Worm (Caenorhabditis elegans) whole organism, L1 larva: ENCODE data around the gene srg-54.

ENCODE experiments used
- C34B4.2 ChIP-seq: sonication (generic microtip); optimal IDR thresholded peaks from 2 replicates; lab custom pipeline; 2017; ENCODE audit warnings: mild to moderate bottlenecking, missing genetic modification characterization, missing compliant biosample characterization
- Y116A8C.19 ChIP-seq: sonication (generic microtip); optimal IDR thresholded peaks from 2 replicates; lab custom pipeline; 2016; ENCODE audit warnings: missing compliant biosample characterization, missing genetic modification characterization, borderline replicate concordance
- aha-1 ChIP-seq: fragments of 150-350 bp; optimal IDR thresholded peaks from 2 replicates; lab custom pipeline; 2014; ENCODE audit warnings: missing biosample characterization, missing genetic modification characterization
- alr-1 ChIP-seq: fragments of 200-800 bp; sonication (Bioruptor generic); optimal IDR thresholded peaks from 2 replicates; lab custom pipeline; 2018; ENCODE audit warnings: borderline replicate concordance, mild to moderate bottlenecking, missing genetic modification characterization, missing compliant biosample characterization
- blmp-1 ChIP-seq: fragments of 150-350 bp; optimal IDR thresholded peaks from 2 replicates; lab custom pipeline; 2014; ENCODE audit warnings: missing biosample characterization, missing genetic modification characterization
- ceh-63 ChIP-seq: fragments of 200-800 bp; sonication (Bioruptor generic); optimal IDR thresholded peaks from 2 replicates; lab custom pipeline; 2018; ENCODE audit warnings: mild to moderate bottlenecking, missing genetic modification characterization, missing compliant biosample characterization
- ceh-90 ChIP-seq: sonication (generic microtip); optimal IDR thresholded peaks from 2 replicates; lab custom pipeline; 2016; ENCODE audit warnings: missing genetic modification characterization, missing compliant biosample characterization
- ces-1 ChIP-seq: fragments of 150-350 bp; optimal IDR thresholded peaks from 2 replicates; lab custom pipeline; 2014; ENCODE audit warnings: missing biosample characterization, missing genetic modification reagents, missing genetic modification characterization
- efl-3 ChIP-seq: fragments of 200-800 bp; sonication (Bioruptor generic); optimal IDR thresholded peaks from 2 replicates; lab custom pipeline; 2018; ENCODE audit warnings: mild to moderate bottlenecking, missing genetic modification characterization, missing compliant biosample characterization
- fkh-10 ChIP-seq: sonication (generic microtip); optimal IDR thresholded peaks from 2 replicates; lab custom pipeline; 2017; ENCODE audit warnings: missing biosample characterization, missing genetic modification reagents, missing genetic modification characterization
- fkh-4 ChIP-seq: sonication (generic microtip); optimal IDR thresholded peaks from 2 replicates; lab custom pipeline; 2016; ENCODE audit warnings: missing compliant biosample characterization, missing genetic modification characterization, borderline replicate concordance
- fkh-8 ChIP-seq: sonication (generic microtip); optimal IDR thresholded peaks from 2 replicates; lab custom pipeline; 2016; ENCODE audit warnings: mild to moderate bottlenecking, missing genetic modification characterization, missing compliant biosample characterization
- fos-1 ChIP-seq: fragments of 150-350 bp; optimal IDR thresholded peaks from 2 replicates; lab custom pipeline; 2014; ENCODE audit warnings: missing biosample characterization, missing genetic modification characterization
- grh-1 ChIP-seq: fragments of 200-800 bp; sonication (Bioruptor generic); IDR thresholded peaks from 2 replicates; pipeline ENCODE4 v1.3.6; 2022; ENCODE audit warnings: missing genetic modification reagents, missing genetic modification characterization, missing compliant biosample characterization
- hpl-2 ChIP-seq: fragments of 150-350 bp; optimal IDR thresholded peaks from 2 replicates; lab custom pipeline; 2014; ENCODE audit warnings: missing biosample characterization, missing genetic modification reagents, missing genetic modification characterization
- lin-14 ChIP-seq: fragments of 200-800 bp; sonication (Bioruptor generic); optimal IDR thresholded peaks from 2 replicates; lab custom pipeline; 2018; ENCODE audit warnings: mild to moderate bottlenecking, missing genetic modification characterization, moderate library complexity, missing compliant biosample characterization
- lin-15B ChIP-seq: fragments of 150-350 bp; sonication (generic microtip); optimal IDR thresholded peaks from 3 replicates; lab custom pipeline; 2014; ENCODE audit warnings: missing biosample characterization, missing genetic modification characterization
- lin-35 ChIP-seq, 2 experiments: fragments of 150-350 bp; optimal IDR thresholded peaks; 2 replicates each; lab custom pipeline; 2014; ENCODE audit warnings: missing biosample characterization in 2 of 2, missing genetic modification characterization in 2 of 2, missing genetic modification reagents in 2 of 2
- lin-39 ChIP-seq: fragments of 150-350 bp; optimal IDR thresholded peaks from 2 replicates; lab custom pipeline; 2014; ENCODE audit warnings: missing biosample characterization, missing genetic modification reagents, missing genetic modification characterization
- lir-3 ChIP-seq: sonication (generic microtip); optimal IDR thresholded peaks from 2 replicates; lab custom pipeline; 2016; ENCODE audit warnings: mild to moderate bottlenecking, missing genetic modification characterization, moderate library complexity, missing compliant biosample characterization; ENCODE audit not compliant: poor library complexity
- lsy-2 ChIP-seq, 2 experiments: fragments of 150-350 bp; optimal IDR thresholded peaks; 2 replicates each; lab custom pipeline; 2014; ENCODE audit warnings: missing biosample characterization in 2 of 2, missing genetic modification characterization in 2 of 2
- mdl-1 ChIP-seq, 2 experiments: fragments of 150-350 bp; optimal IDR thresholded peaks; 2 replicates each; lab custom pipeline; 2014 to 2017; ENCODE audit warnings: missing biosample characterization in 2 of 2, missing genetic modification characterization in 2 of 2, inconsistent platforms in 1 of 2
- nhr-11 ChIP-seq: fragments of 150-350 bp; optimal IDR thresholded peaks from 2 replicates; lab custom pipeline; 2014; ENCODE audit warnings: missing biosample characterization, missing genetic modification characterization
- nhr-19 ChIP-seq: fragments of 200-800 bp; sonication (Bioruptor generic); conservative IDR thresholded peaks from 2 replicates; pipeline ENCODE4 v1.3.6; 2022; ENCODE audit warnings: missing genetic modification characterization, missing compliant biosample characterization
- nhr-20 ChIP-seq: sonication (generic microtip); optimal IDR thresholded peaks from 2 replicates; lab custom pipeline; 2016; ENCODE audit warnings: mild to moderate bottlenecking, missing genetic modification characterization, missing compliant biosample characterization
- nhr-77 ChIP-seq: fragments of 150-350 bp; optimal IDR thresholded peaks from 2 replicates; lab custom pipeline; 2014; ENCODE audit warnings: missing biosample characterization, missing genetic modification characterization
- pag-3 ChIP-seq: sonication (generic microtip); optimal IDR thresholded peaks from 2 replicates; lab custom pipeline; 2017; ENCODE audit warnings: missing genetic modification characterization, mild to moderate bottlenecking, missing compliant biosample characterization, antibody characterized with exemption, borderline replicate concordance; ENCODE audit not compliant: insufficient read depth
- pax-3 ChIP-seq: fragments of 200-800 bp; sonication (Bioruptor generic); optimal IDR thresholded peaks from 2 replicates; lab custom pipeline; 2018; ENCODE audit warnings: mild to moderate bottlenecking, missing genetic modification characterization, moderate library complexity, missing compliant biosample characterization
- rnt-1 ChIP-seq: sonication (generic microtip); optimal IDR thresholded peaks from 2 replicates; lab custom pipeline; 2016; ENCODE audit warnings: mild to moderate bottlenecking, missing genetic modification characterization, moderate library complexity, missing compliant biosample characterization
- skn-1 ChIP-seq: fragments of 150-350 bp; optimal IDR thresholded peaks from 2 replicates; lab custom pipeline; 2014; ENCODE audit warnings: missing biosample characterization, missing genetic modification characterization
- snpc-4 ChIP-seq: fragments of 150-350 bp; optimal IDR thresholded peaks from 2 replicates; lab custom pipeline; 2014; ENCODE audit warnings: missing biosample characterization, missing genetic modification characterization
- sup-37 ChIP-seq: fragments of 200-800 bp; sonication (Bioruptor generic); optimal IDR thresholded peaks from 2 replicates; lab custom pipeline; 2018; ENCODE audit warnings: mild to moderate bottlenecking, missing genetic modification characterization, missing compliant biosample characterization
- tlp-1 ChIP-seq: fragments of 150-350 bp; optimal IDR thresholded peaks from 2 replicates; lab custom pipeline; 2014; ENCODE audit warnings: missing biosample characterization, missing genetic modification characterization
- unc-62 ChIP-seq: fragments of 150-350 bp; optimal IDR thresholded peaks from 2 replicates; lab custom pipeline; 2014; ENCODE audit warnings: missing biosample characterization, missing genetic modification reagents, missing genetic modification characterization
- unc-86 ChIP-seq: sonication (generic microtip); optimal IDR thresholded peaks from 2 replicates; lab custom pipeline; 2016; ENCODE audit warnings: missing genetic modification characterization, missing compliant biosample characterization
- unc-98 ChIP-seq: fragments of 200-800 bp; sonication (Bioruptor generic); IDR thresholded peaks from 2 replicates; pipeline ENCODE4 v1.3.6; 2022; ENCODE audit warnings: missing genetic modification characterization, missing compliant biosample characterization
- zag-1 ChIP-seq: fragments of 150-350 bp; optimal IDR thresholded peaks from 2 replicates; lab custom pipeline; 2014; ENCODE audit warnings: missing biosample characterization, missing genetic modification characterization

The srg-54 gene

DNA sequence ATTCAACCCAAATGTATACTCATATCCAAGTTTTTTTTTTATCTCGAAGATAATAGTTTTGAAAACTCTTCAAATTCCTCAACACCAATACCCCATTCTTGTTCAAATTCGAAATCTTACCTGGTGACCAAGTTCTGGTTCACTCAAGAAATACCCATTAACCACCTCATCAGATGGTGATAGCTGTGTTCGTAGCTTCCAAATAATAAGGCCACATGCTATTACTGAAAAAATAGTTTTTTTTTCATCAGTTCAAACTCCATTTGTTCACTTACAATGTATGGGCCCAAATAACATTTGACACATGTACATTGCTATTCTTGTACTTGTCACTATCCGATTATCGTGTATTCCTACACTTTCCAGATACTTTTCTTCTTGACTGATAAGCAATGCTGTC, 16.6 kb downstream of the srg-54 start:
- TF ChIP-seq nhr-20 (no peak), lsy-2 (tag; optimal IDR thresholded peaks at IDR 0.05; lab: Kevin White, UChicago) (no peak), fkh-4 (tag; lab: Kevin White, UChicago) (no peak), unc-62 (GFP tag; lab: Kevin White, UChicago) (no peak), fkh-10 (GFP tag; lab: Kevin White, UChicago) (no peak), unc-86 (tag; lab: Kevin White, UChicago) (no peak)

DNA sequence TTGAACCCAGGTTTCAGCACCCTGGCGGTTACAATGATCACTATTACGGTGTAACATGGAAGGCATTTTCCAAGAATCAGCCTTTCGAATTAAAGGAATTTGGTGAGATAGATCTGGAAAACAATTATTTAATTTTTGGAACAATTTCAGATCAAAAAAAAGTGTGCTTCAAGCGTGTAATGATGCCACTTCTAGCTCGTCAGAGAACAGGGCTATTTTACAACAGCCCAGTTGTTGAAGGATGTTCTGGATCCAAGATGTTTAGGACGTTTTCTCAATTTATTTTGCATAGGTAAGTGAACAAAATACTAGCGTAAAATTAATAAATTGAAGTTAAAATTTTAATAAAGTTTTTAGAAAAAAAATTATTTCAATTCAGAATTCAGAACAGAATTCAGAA, 23.1 kb downstream of the srg-54 start:
- no peak for TF ChIP-seq zag-1 (tag; lab: Kevin White, UChicago)
- TF ChIP-seq tlp-1: no peak
- no peak for TF ChIP-seq ceh-63 (GFP tag; lab: Kevin White, UChicago)
- TF ChIP-seq ceh-90: no peak
- no peak for TF ChIP-seq ces-1 (GFP tag; lab: Kevin White, UChicago)
- no peak for TF ChIP-seq unc-98 (GFP tag; lab: Robert Waterston, UW)
- no peak for TF ChIP-seq sup-37 (GFP tag; lab: Kevin White, UChicago)
- TF ChIP-seq lin-14 (GFP tag; lab: Kevin White, UChicago): no peak
- no peak for TF ChIP-seq nhr-77 (tag; lab: Kevin White, UChicago)
- no peak for TF ChIP-seq snpc-4 (tag; lab: Kevin White, UChicago)
- TF ChIP-seq lin-35 (GFP tag; optimal IDR thresholded peaks at IDR 0.05; lab: Kevin White, UChicago): no peak
- no peak for TF ChIP-seq hpl-2
- TF ChIP-seq fkh-8 (tag; lab: Kevin White, UChicago): no peak
- TF ChIP-seq aha-1 (tag; lab: Kevin White, UChicago): no peak
- no peak for TF ChIP-seq lin-39 (tag; lab: Kevin White, UChicago)

DNA sequence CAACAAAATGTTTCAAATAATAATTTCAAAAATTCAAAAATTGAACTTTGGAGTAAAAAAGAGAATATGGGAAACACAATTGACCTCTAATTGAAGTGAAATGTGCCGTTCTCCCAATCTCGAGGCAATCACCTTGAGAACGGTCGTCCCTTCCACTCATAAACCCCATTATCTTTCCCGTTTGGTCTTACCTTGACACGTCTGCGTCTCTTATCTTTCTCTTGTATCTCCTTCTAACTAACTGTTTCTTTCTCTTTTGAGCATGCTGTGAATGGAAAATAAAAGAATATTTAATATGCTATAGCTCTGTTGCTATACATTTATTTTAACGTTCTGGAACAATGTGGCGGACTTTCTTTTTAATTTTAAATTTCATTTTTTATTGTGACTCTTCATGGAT, 24.5 kb downstream of the srg-54 start, which contains the start of gene H12D21.10:
Gene H12D21.10, plus strand, starts transcription at position 260 of the 400 bp plus-strand sequence.
- TF ChIP-seq Y116A8C.19 (tag; lab: Kevin White, UChicago): no peak
- peak; percentile 61 for TF ChIP-seq lin-14 (GFP tag; lab: Kevin White, UChicago)
- TF ChIP-seq, all 84 proteins: peak for 1

DNA sequence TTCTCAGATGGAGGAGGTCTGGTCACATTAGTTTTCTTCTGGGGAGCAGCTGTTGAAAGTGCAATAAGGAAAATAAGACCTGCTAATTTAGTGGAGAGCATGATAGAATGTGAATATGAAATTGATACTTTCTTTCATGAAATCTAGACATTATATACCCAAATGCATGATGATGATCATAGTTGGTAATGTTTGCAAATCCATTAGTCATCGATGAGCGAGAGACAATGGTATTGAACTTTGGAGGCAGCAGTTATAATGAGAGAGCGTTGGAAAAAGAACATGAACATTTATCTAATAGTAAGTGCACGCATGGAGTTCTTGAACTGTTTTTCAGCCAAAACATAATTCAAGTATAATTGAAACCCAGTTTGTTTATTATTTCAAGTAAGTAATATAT, 26.3 kb downstream of the srg-54 start, which contains the start of gene H12D21.6:
Gene H12D21.6, minus strand, starts transcription at position 101 of the 400 bp plus-strand sequence.
- TF ChIP-seq lin-39 (tag; lab: Kevin White, UChicago) (no peak), pax-3 (no peak), grh-1 (GFP tag; lab: Robert Waterston, UW) (no peak), nhr-11 (tag; lab: Kevin White, UChicago) (no peak), fos-1 (tag; lab: Kevin White, UChicago) (no peak), nhr-20 (no peak), rnt-1 (tag; lab: Kevin White, UChicago) (no peak), lin-15B (tag; lab: Kevin White, UChicago) (no peak), fkh-8 (tag; lab: Kevin White, UChicago) (no peak), efl-3 (GFP tag; lab: Kevin White, UChicago) (no peak), nhr-19 (GFP tag; lab: Robert Waterston, UW) (no peak), blmp-1 (tag; lab: Kevin White, UChicago) (no peak), skn-1 (tag; lab: Kevin White, UChicago) (no peak), lir-3 (tag; lab: Kevin White, UChicago) (no peak), mdl-1 (tag; optimal IDR thresholded peaks at IDR 0.05; lab: Kevin White, UChicago) (no peak), alr-1 (no peak), C34B4.2 (tag; lab: Kevin White, UChicago) (no peak), pag-3 (tag; lab: Kevin White, UChicago) (no peak), fkh-4 (tag; lab: Kevin White, UChicago) (no peak), hpl-2 (no peak)
